Worm (Caenorhabditis elegans) whole organism, late embryonic: ENCODE results near the gene gpa-9.

Experiments used
- dve-1 ChIP-seq: sonication (generic microtip); optimal IDR thresholded peaks from 2 replicates; lab custom pipeline; 2017; ENCODE audit warnings: antibody characterized with exemption, mild to moderate bottlenecking, missing genetic modification characterization, missing compliant biosample characterization
- gmeb-2 ChIP-seq: sonication (generic microtip); optimal IDR thresholded peaks from 2 replicates; lab custom pipeline; 2016; ENCODE audit warnings: missing genetic modification characterization, inconsistent platforms, missing compliant biosample characterization
- hlh-8 ChIP-seq: sonication (generic microtip); optimal IDR thresholded peaks from 2 replicates; lab custom pipeline; 2016; ENCODE audit warnings: missing genotype, missing genetic modification characterization, missing compliant biosample characterization
- mec-3 ChIP-seq: sonication (generic microtip); optimal IDR thresholded peaks from 2 replicates; lab custom pipeline; 2016; ENCODE audit warnings: borderline replicate concordance, missing genetic modification characterization, missing compliant biosample characterization

DNA sequence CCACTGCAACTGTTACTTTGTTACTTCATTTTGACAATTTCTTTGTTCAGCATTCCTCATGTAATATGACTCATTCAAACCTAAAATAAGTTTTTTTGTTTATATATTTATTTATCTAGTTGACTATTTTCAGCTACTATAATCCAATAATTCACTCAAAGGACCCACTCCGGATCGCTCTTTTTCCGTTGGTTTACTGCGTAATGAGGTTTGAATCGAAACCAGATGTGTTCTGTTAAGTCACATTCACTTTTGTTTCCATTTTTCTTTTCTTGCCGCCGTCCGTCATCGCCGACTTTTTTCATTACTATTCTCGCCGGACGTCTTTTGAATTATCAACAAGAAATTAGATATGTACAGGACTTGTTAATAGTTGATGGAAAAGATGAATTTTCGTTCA is 14.3 kb upstream of the gpa-9 start:
- TF ChIP-seq hlh-8 = no peak
- no peak for TF ChIP-seq gmeb-2 (tag; lab: Kevin White, UChicago)
- no peak for TF ChIP-seq mec-3 (tag; lab: Kevin White, UChicago)
- no peak for TF ChIP-seq dve-1 (tag; lab: Kevin White, UChicago)
